Worm (Caenorhabditis elegans) whole organism, young adult: ENCODE data around the gene JC8.16.
A peak's percentile ranks its signal among the peaks of the same experiment; 100 is the strongest.

Experiments used
- K12H6.12 ChIP-seq: fragments of 200-800 bp; sonication (Bioruptor generic); optimal IDR thresholded peaks from 2 replicates; lab custom pipeline; 2018; ENCODE audit warnings: mild to moderate bottlenecking, missing genetic modification characterization, missing compliant biosample characterization
- Y56A3A.18 ChIP-seq: fragments of 200-800 bp; sonication (Bioruptor generic); IDR thresholded peaks from 2 replicates; pipeline ENCODE4 v1.3.6; 2022; ENCODE audit warnings: missing genetic modification reagents, missing genetic modification characterization, missing compliant biosample characterization
- Y79H2A.3 ChIP-seq: fragments of 200-800 bp; sonication (Bioruptor generic); conservative IDR thresholded peaks from 2 replicates; pipeline ENCODE4 v1.3.6; 2022; ENCODE audit warnings: missing genetic modification reagents, missing genetic modification characterization, missing compliant biosample characterization
- akir-1 ChIP-seq: fragments of 200-800 bp; sonication (Bioruptor generic); optimal IDR thresholded peaks from 2 replicates; lab custom pipeline; 2018; ENCODE audit warnings: mild to moderate bottlenecking, missing genetic modification characterization, moderate library complexity, missing compliant biosample characterization
- aptf-2 ChIP-seq: fragments of 200-800 bp; sonication (Bioruptor generic); conservative IDR thresholded peaks from 2 replicates; pipeline ENCODE4 v1.3.6; 2022; ENCODE audit warnings: missing genetic modification reagents, missing genetic modification characterization, missing compliant biosample characterization
- aptf-3 ChIP-seq: fragments of 200-800 bp; sonication (Bioruptor generic); IDR thresholded peaks from 2 replicates; pipeline ENCODE4 v1.3.6; 2022; ENCODE audit warnings: missing genetic modification characterization, missing compliant biosample characterization
- atf-7 ChIP-seq: sonication (generic microtip); optimal IDR thresholded peaks from 2 replicates; lab custom pipeline; 2017; ENCODE audit warnings: mild to moderate bottlenecking, missing genetic modification characterization, missing compliant biosample characterization
- attf-5 ChIP-seq: fragments of 200-800 bp; sonication (Bioruptor generic); optimal IDR thresholded peaks from 2 replicates; lab custom pipeline; 2018; ENCODE audit warnings: mild to moderate bottlenecking, missing genetic modification characterization, missing compliant biosample characterization
- bed-2 ChIP-seq: fragments of 200-800 bp; sonication (Bioruptor generic); IDR thresholded peaks from 2 replicates; pipeline ENCODE4 v1.3.6; 2022; ENCODE audit warnings: missing genetic modification reagents, missing genetic modification characterization, missing compliant biosample characterization
- cebp-2 ChIP-seq: fragments of 200-800 bp; sonication (Bioruptor generic); IDR thresholded peaks from 2 replicates; pipeline ENCODE4 v1.3.6; 2022; ENCODE audit warnings: missing genetic modification characterization, missing compliant biosample characterization
- ceh-100 ChIP-seq: fragments of 200-800 bp; sonication (Bioruptor generic); IDR thresholded peaks from 2 replicates; pipeline ENCODE4 v1.3.6; 2022; ENCODE audit warnings: missing genetic modification reagents, missing genetic modification characterization, missing compliant biosample characterization
- ceh-27 ChIP-seq: fragments of 200-800 bp; sonication (Bioruptor generic); optimal IDR thresholded peaks from 2 replicates; lab custom pipeline; 2018; ENCODE audit warnings: mild to moderate bottlenecking, missing genetic modification characterization, moderate library complexity, missing compliant biosample characterization
- ceh-58 ChIP-seq: fragments of 200-800 bp; sonication (Bioruptor generic); IDR thresholded peaks from 2 replicates; pipeline ENCODE4 v1.3.6; 2022; ENCODE audit warnings: missing genetic modification characterization, missing compliant biosample characterization
- egl-18 ChIP-seq: fragments of 200-800 bp; sonication (Bioruptor generic); IDR thresholded peaks from 2 replicates; pipeline ENCODE4 v1.3.6; 2022; ENCODE audit warnings: missing genetic modification reagents, missing genetic modification characterization, missing compliant biosample characterization
- egrh-3 ChIP-seq: fragments of 200-800 bp; sonication (Bioruptor generic); IDR thresholded peaks from 2 replicates; pipeline ENCODE4 v1.3.6; 2022; ENCODE audit warnings: missing genetic modification reagents, missing genetic modification characterization, missing compliant biosample characterization
- ets-4 ChIP-seq: fragments of 200-800 bp; sonication (Bioruptor generic); optimal IDR thresholded peaks from 2 replicates; lab custom pipeline; 2018; ENCODE audit warnings: mild to moderate bottlenecking, missing genetic modification characterization, missing compliant biosample characterization
- hlh-12 ChIP-seq: sonication (generic microtip); optimal IDR thresholded peaks from 2 replicates; lab custom pipeline; 2016; ENCODE audit warnings: missing genetic modification characterization, missing compliant biosample characterization
- hlh-26 ChIP-seq: fragments of 200-800 bp; sonication (Bioruptor generic); conservative IDR thresholded peaks from 2 replicates; pipeline ENCODE4 v1.3.6; 2022; ENCODE audit warnings: missing genetic modification reagents, missing genetic modification characterization, missing compliant biosample characterization
- hmg-1.2 ChIP-seq: fragments of 200-800 bp; sonication (Bioruptor generic); IDR thresholded peaks from 2 replicates; pipeline ENCODE4 v1.3.6; 2022; ENCODE audit warnings: missing genetic modification reagents, missing genetic modification characterization, missing compliant biosample characterization
- mcd-1 ChIP-seq: fragments of 200-800 bp; sonication (Bioruptor generic); IDR thresholded peaks from 2 replicates; pipeline ENCODE4 v1.3.6; 2022; ENCODE audit warnings: missing genetic modification reagents, missing genetic modification characterization, missing compliant biosample characterization
- mxl-1 ChIP-seq: sonication (generic microtip); optimal IDR thresholded peaks from 2 replicates; lab custom pipeline; 2016; ENCODE audit warnings: missing genetic modification characterization, missing compliant biosample characterization
- nfya-2 ChIP-seq: fragments of 200-800 bp; sonication (Bioruptor generic); IDR thresholded peaks from 2 replicates; pipeline ENCODE4 v1.3.6; 2022; ENCODE audit warnings: missing genetic modification reagents, missing genetic modification characterization, missing compliant biosample characterization
- nhr-179 ChIP-seq: sonication (generic microtip); optimal IDR thresholded peaks from 2 replicates; lab custom pipeline; 2016; ENCODE audit warnings: mild to moderate bottlenecking, missing genetic modification characterization, missing compliant biosample characterization
- sdz-38 ChIP-seq: sonication (generic microtip); optimal IDR thresholded peaks from 2 replicates; lab custom pipeline; 2016; ENCODE audit warnings: missing genotype, missing genetic modification characterization, missing compliant biosample characterization
- snpc-1.1 ChIP-seq: sonication (generic microtip); optimal IDR thresholded peaks from 2 replicates; lab custom pipeline; 2017; ENCODE audit warnings: missing genetic modification characterization, mild to moderate bottlenecking, missing compliant biosample characterization, antibody characterized with exemption, moderate library complexity, missing genotype, missing genetic modification reagents; ENCODE audit not compliant: insufficient read depth
- snpc-3.4 ChIP-seq: sonication (generic microtip); optimal IDR thresholded peaks from 2 replicates; lab custom pipeline; 2017; ENCODE audit warnings: missing genetic modification characterization, mild to moderate bottlenecking, missing compliant biosample characterization, antibody characterized with exemption, moderate library complexity, missing genotype, missing genetic modification reagents
- snpc-4 ChIP-seq, 5 experiments: fragments of 150-350 bp in 1 of 5; sonication (generic microtip) in 4 of 5; optimal IDR thresholded peaks; 2 replicates each; lab custom pipeline; 2014 to 2018; ENCODE audit warnings: missing genetic modification characterization in 5 of 5, missing biosample characterization in 3 of 5, antibody characterized with exemption in 2 of 5, mild to moderate bottlenecking in 2 of 5, missing compliant biosample characterization in 2 of 5, missing genotype in 2 of 5, moderate library complexity in 2 of 5, missing genetic modification reagents in 1 of 5
- sptf-2 ChIP-seq: fragments of 200-800 bp; sonication (Bioruptor generic); optimal IDR thresholded peaks from 2 replicates; lab custom pipeline; 2018; ENCODE audit warnings: mild to moderate bottlenecking, missing genetic modification characterization, missing compliant biosample characterization
- unc-130 ChIP-seq: sonication (generic microtip); optimal IDR thresholded peaks from 2 replicates; lab custom pipeline; 2016; ENCODE audit warnings: missing genetic modification reagents, missing genetic modification characterization, missing compliant biosample characterization
- unc-62 ChIP-seq: fragments of 150-350 bp; optimal IDR thresholded peaks from 2 replicates; lab custom pipeline; 2014; ENCODE audit warnings: missing biosample characterization, missing genetic modification reagents, missing genetic modification characterization
- zfh-2 ChIP-seq: fragments of 200-800 bp; sonication (Bioruptor generic); conservative IDR thresholded peaks from 2 replicates; pipeline ENCODE4 v1.3.6; 2022; ENCODE audit warnings: missing genetic modification reagents, missing genetic modification characterization, missing compliant biosample characterization
- ztf-25 ChIP-seq: fragments of 200-800 bp; sonication (Bioruptor generic); IDR thresholded peaks from 2 replicates; pipeline ENCODE4 v1.3.6; 2022; ENCODE audit warnings: missing genetic modification reagents, missing genetic modification characterization, missing compliant biosample characterization
- ztf-26 ChIP-seq: sonication (generic microtip); optimal IDR thresholded peaks from 2 replicates; lab custom pipeline; 2017; ENCODE audit warnings: missing genetic modification characterization, missing compliant biosample characterization
- ztf-28 ChIP-seq: fragments of 200-800 bp; sonication (Bioruptor generic); IDR thresholded peaks from 2 replicates; pipeline ENCODE4 v1.3.6; 2022; ENCODE audit warnings: missing genetic modification reagents, missing genetic modification characterization, missing compliant biosample characterization
- ztf-3 ChIP-seq: fragments of 200-800 bp; sonication (Bioruptor generic); optimal IDR thresholded peaks from 2 replicates; lab custom pipeline; 2018; ENCODE audit warnings: mild to moderate bottlenecking, missing genetic modification characterization, missing compliant biosample characterization
- ztf-6 ChIP-seq: fragments of 200-800 bp; sonication (Bioruptor generic); IDR thresholded peaks from 2 replicates; pipeline ENCODE4 v1.3.6; 2022; ENCODE audit warnings: missing genetic modification reagents, missing genetic modification characterization, missing compliant biosample characterization

Gene JC8.16

ce11 chrIV:13253841-13254240, 5.1 kb upstream of the JC8.16 start, which contains the start of gene ttr-45 (continued):
- no peak for TF ChIP-seq ztf-25 (GFP tag; lab: Robert Waterston, UW)
- no peak for TF ChIP-seq aptf-3
- TF ChIP-seq egl-18 (GFP tag; lab: Robert Waterston, UW): no peak
- no peak for TF ChIP-seq sdz-38
- 0 out of 2 replicates have a peak, but pooled peaks have one; percentile 12 for TF ChIP-seq Y56A3A.18 (GFP tag; lab: Robert Waterston, UW)
- TF ChIP-seq unc-62 (GFP tag; lab: Kevin White, UChicago): peak; percentile 74
- no peak for TF ChIP-seq bed-2 (GFP tag; lab: Robert Waterston, UW)
- TF ChIP-seq zfh-2 (GFP tag; lab: Robert Waterston, UW): no peak
- TF ChIP-seq ets-4 (GFP tag; lab: Kevin White, UChicago): peak; percentile 19

ce11 chrIV:13255886-13256285, 3.1 kb upstream of the JC8.16 start, which contains the start of gene bus-12:
bus-12 (plus strand) TSS chrIV:13256186.
- no peak for TF ChIP-seq ztf-3 (GFP tag; lab: Kevin White, UChicago)
- TF ChIP-seq sptf-2: no peak

ce11 chrIV:13261778-13262177, 2.8 kb downstream of the JC8.16 start:
- TF ChIP-seq snpc-3.4 (tag; lab: Kevin White, UChicago): no peak
- peak; percentile 73 for TF ChIP-seq zfh-2 (GFP tag; lab: Robert Waterston, UW)
- no peak for TF ChIP-seq nfya-2 (GFP tag; lab: Robert Waterston, UW)
- 0 out of 2 replicates have a peak, but pooled peaks have one; percentile 62 for TF ChIP-seq cebp-2 (GFP tag; lab: Robert Waterston, UW)
- no peak for TF ChIP-seq mxl-1 (tag; lab: Kevin White, UChicago)
- TF ChIP-seq aptf-2: no peak
- no peak for TF ChIP-seq snpc-4 (GFP tag; optimal IDR thresholded peaks at IDR 0.05; lab: Kevin White, UChicago)
- TF ChIP-seq snpc-4 (tag; optimal IDR thresholded peaks at IDR 0.05; lab: Kevin White, UChicago): no peak
- no peak for TF ChIP-seq egrh-3
- TF ChIP-seq ztf-28 (GFP tag; lab: Robert Waterston, UW): no peak
- TF ChIP-seq, all 124 proteins: peak for 2

- TF ChIP-seq hmg-1.2 (peak; percentile 70), aptf-3 (0 out of 2 replicates have a peak, but pooled peaks have one; percentile 25), mcd-1 (GFP tag; lab: Robert Waterston, UW) (peak; percentile 62)
Measured at ce11 chrIV:13262849-13263248, 3.9 kb downstream of the JC8.16 start.

ce11 chrIV:13268385-13268784, 9.4 kb downstream of the JC8.16 start:
- TF ChIP-seq nhr-179 (tag; lab: Kevin White, UChicago): no peak
- no peak for TF ChIP-seq attf-5
- no peak for TF ChIP-seq unc-130 (GFP tag; lab: Kevin White, UChicago)
- no peak for TF ChIP-seq hlh-12 (tag; lab: Kevin White, UChicago)
- TF ChIP-seq sdz-38: no peak
- TF ChIP-seq akir-1 (GFP tag; lab: Kevin White, UChicago): no peak
- no peak for TF ChIP-seq ztf-26
- no peak for TF ChIP-seq ceh-27
- TF ChIP-seq K12H6.12 (tag; lab: Kevin White, UChicago): no peak
- no peak for TF ChIP-seq ztf-6 (GFP tag; lab: Robert Waterston, UW)
- TF ChIP-seq ceh-58: no peak
- no peak for TF ChIP-seq snpc-1.1 (tag; lab: Kevin White, UChicago)
- no peak for TF ChIP-seq hlh-26 (GFP tag; lab: Robert Waterston, UW)
- no peak for TF ChIP-seq atf-7 (tag; lab: Kevin White, UChicago)
- TF ChIP-seq hmg-1.2: no peak
- TF ChIP-seq ceh-100: no peak
- TF ChIP-seq aptf-2: no peak
- no peak for TF ChIP-seq Y79H2A.3
